Worm (Caenorhabditis elegans) whole organism, young adult: ENCODE measurements around the gene srbc-22.

ENCODE experiments used
- B0261.1 ChIP-seq: sonication (generic microtip); optimal IDR thresholded peaks from 2 replicates; lab custom pipeline; 2016; ENCODE audit warnings: mild to moderate bottlenecking, missing genetic modification characterization, moderate library complexity, missing compliant biosample characterization
- B0336.3 ChIP-seq: fragments of 200-800 bp; sonication (Bioruptor generic); IDR thresholded peaks from 2 replicates; pipeline ENCODE4 v1.3.6; 2022; ENCODE audit warnings: missing genetic modification characterization, missing compliant biosample characterization
- C17E4.6 ChIP-seq: fragments of 200-800 bp; sonication (Bioruptor generic); IDR thresholded peaks from 2 replicates; pipeline ENCODE4 v1.3.6; 2022; ENCODE audit warnings: missing genetic modification reagents, missing genetic modification characterization, missing compliant biosample characterization
- F10E7.11 ChIP-seq: sonication (generic microtip); optimal IDR thresholded peaks from 2 replicates; lab custom pipeline; 2017; ENCODE audit warnings: mild to moderate bottlenecking, missing genetic modification characterization, moderate library complexity, missing compliant biosample characterization
- F22D6.2 ChIP-seq: sonication (generic microtip); optimal IDR thresholded peaks from 2 replicates; lab custom pipeline; 2016; ENCODE audit warnings: mild to moderate bottlenecking, missing genetic modification characterization, missing compliant biosample characterization
- F33H1.4 ChIP-seq: fragments of 200-800 bp; sonication (Bioruptor generic); IDR thresholded peaks from 2 replicates; pipeline ENCODE4 v1.3.6; 2022; ENCODE audit warnings: missing genetic modification reagents, missing genetic modification characterization, missing compliant biosample characterization
- F55B11.4 ChIP-seq: sonication (generic microtip); optimal IDR thresholded peaks from 2 replicates; lab custom pipeline; 2016; ENCODE audit warnings: missing compliant biosample characterization, missing genetic modification characterization, borderline replicate concordance; ENCODE audit not compliant: insufficient read depth
- K12H6.12 ChIP-seq: fragments of 200-800 bp; sonication (Bioruptor generic); optimal IDR thresholded peaks from 2 replicates; lab custom pipeline; 2018; ENCODE audit warnings: mild to moderate bottlenecking, missing genetic modification characterization, missing compliant biosample characterization
- T07F8.4 ChIP-seq: sonication (generic microtip); optimal IDR thresholded peaks from 2 replicates; lab custom pipeline; 2016; ENCODE audit warnings: mild to moderate bottlenecking, missing genetic modification characterization, moderate library complexity, missing compliant biosample characterization
- Y95B8A.8 ChIP-seq: fragments of 200-800 bp; sonication (Bioruptor generic); IDR thresholded peaks from 2 replicates; pipeline ENCODE4 v1.3.6; 2022; ENCODE audit warnings: missing genetic modification reagents, missing genetic modification characterization, missing compliant biosample characterization
- ZK185.1 ChIP-seq: sonication (generic microtip); optimal IDR thresholded peaks from 2 replicates; lab custom pipeline; 2016; ENCODE audit warnings: mild to moderate bottlenecking, missing genetic modification characterization, missing compliant biosample characterization; ENCODE audit not compliant: poor library complexity, severe bottlenecking
- akir-1 ChIP-seq: fragments of 200-800 bp; sonication (Bioruptor generic); optimal IDR thresholded peaks from 2 replicates; lab custom pipeline; 2018; ENCODE audit warnings: mild to moderate bottlenecking, missing genetic modification characterization, moderate library complexity, missing compliant biosample characterization
- ama-1 ChIP-seq, 3 experiments: fragments of 150-350 bp in 1 of 3; sonication (generic microtip) in 2 of 3; optimal IDR thresholded peaks; 2 replicates each; lab custom pipeline; 2014 to 2018; ENCODE audit warnings: missing biosample characterization in 2 of 3, missing genetic modification characterization in 2 of 3, missing genetic modification reagents in 2 of 3
- aptf-2 ChIP-seq: fragments of 200-800 bp; sonication (Bioruptor generic); conservative IDR thresholded peaks from 2 replicates; pipeline ENCODE4 v1.3.6; 2022; ENCODE audit warnings: missing genetic modification reagents, missing genetic modification characterization, missing compliant biosample characterization
- atf-7 ChIP-seq: sonication (generic microtip); optimal IDR thresholded peaks from 2 replicates; lab custom pipeline; 2017; ENCODE audit warnings: mild to moderate bottlenecking, missing genetic modification characterization, missing compliant biosample characterization
- athp-1 ChIP-seq: sonication (generic microtip); optimal IDR thresholded peaks from 2 replicates; lab custom pipeline; 2017; ENCODE audit warnings: mild to moderate bottlenecking, missing genetic modification characterization, missing compliant biosample characterization
- attf-3 ChIP-seq: fragments of 200-800 bp; sonication (Bioruptor generic); conservative IDR thresholded peaks from 2 replicates; pipeline ENCODE4 v1.3.6; 2022; ENCODE audit warnings: missing genetic modification reagents, missing genetic modification characterization, missing compliant biosample characterization
- attf-5 ChIP-seq: fragments of 200-800 bp; sonication (Bioruptor generic); optimal IDR thresholded peaks from 2 replicates; lab custom pipeline; 2018; ENCODE audit warnings: mild to moderate bottlenecking, missing genetic modification characterization, missing compliant biosample characterization
- attf-6 ChIP-seq: fragments of 200-800 bp; sonication (Bioruptor generic); IDR thresholded peaks from 2 replicates; pipeline ENCODE4 v1.3.6; 2022; ENCODE audit warnings: missing genetic modification reagents, missing genetic modification characterization, missing compliant biosample characterization
- bed-1 ChIP-seq: fragments of 200-800 bp; sonication (Bioruptor generic); IDR thresholded peaks from 2 replicates; pipeline ENCODE4 v1.3.6; 2022; ENCODE audit warnings: missing genetic modification reagents, missing genetic modification characterization, missing compliant biosample characterization
- cebp-1 ChIP-seq, 2 experiments: fragments of 200-800 bp in 1 of 2; sonication (Bioruptor generic) in 1 of 2; sonication (generic microtip) in 1 of 2; IDR thresholded peaks in 1 of 2; optimal IDR thresholded peaks in 1 of 2; 2 replicates each; pipeline versions ENCODE4 v1.3.6 to Lab custom; 2017 to 2022; ENCODE audit warnings: missing compliant biosample characterization in 2 of 2, missing genetic modification characterization in 2 of 2, mild to moderate bottlenecking in 1 of 2, missing genetic modification reagents in 1 of 2, moderate library complexity in 1 of 2
- cebp-2 ChIP-seq: fragments of 200-800 bp; sonication (Bioruptor generic); IDR thresholded peaks from 2 replicates; pipeline ENCODE4 v1.3.6; 2022; ENCODE audit warnings: missing genetic modification characterization, missing compliant biosample characterization
- ceh-27 ChIP-seq: fragments of 200-800 bp; sonication (Bioruptor generic); optimal IDR thresholded peaks from 2 replicates; lab custom pipeline; 2018; ENCODE audit warnings: mild to moderate bottlenecking, missing genetic modification characterization, moderate library complexity, missing compliant biosample characterization
- chd-7 ChIP-seq: sonication (generic microtip); optimal IDR thresholded peaks from 2 replicates; lab custom pipeline; 2016; ENCODE audit warnings: mild to moderate bottlenecking, missing genetic modification characterization, moderate library complexity, missing compliant biosample characterization
- dox-1 ChIP-seq: fragments of 200-800 bp; sonication (Bioruptor generic); IDR thresholded peaks from 2 replicates; pipeline ENCODE4 v1.3.6; 2022; ENCODE audit warnings: missing genetic modification reagents, missing genetic modification characterization, missing compliant biosample characterization
- dpff-1 ChIP-seq: sonication (generic microtip); optimal IDR thresholded peaks from 2 replicates; lab custom pipeline; 2017; ENCODE audit warnings: mild to moderate bottlenecking, missing genetic modification characterization, missing compliant biosample characterization
- him-1 ChIP-seq: sonication (generic microtip); optimal IDR thresholded peaks from 2 replicates; lab custom pipeline; 2016; ENCODE audit warnings: missing genotype, missing genetic modification reagents, missing genetic modification characterization, missing compliant biosample characterization
- hmg-20 ChIP-seq: fragments of 200-800 bp; sonication (Bioruptor generic); IDR thresholded peaks from 2 replicates; pipeline ENCODE4 v1.3.6; 2022; ENCODE audit warnings: missing genetic modification reagents, missing genetic modification characterization, missing compliant biosample characterization
- hrde-1 ChIP-seq: sonication (generic microtip); optimal IDR thresholded peaks from 2 replicates; lab custom pipeline; 2016; ENCODE audit warnings: missing genetic modification characterization, mild to moderate bottlenecking, missing compliant biosample characterization, moderate library complexity, missing genotype, missing genetic modification reagents, borderline replicate concordance
- let-607 ChIP-seq, 2 experiments: fragments of 200-800 bp in 1 of 2; sonication (Bioruptor generic) in 1 of 2; sonication (generic microtip) in 1 of 2; optimal IDR thresholded peaks; 2 replicates each; lab custom pipeline; 2016 to 2018; ENCODE audit warnings: mild to moderate bottlenecking in 2 of 2, missing compliant biosample characterization in 2 of 2, missing genetic modification characterization in 2 of 2, moderate library complexity in 2 of 2, missing genotype in 1 of 2
- lin-35 ChIP-seq, 3 experiments: fragments of 150-350 bp in 2 of 3; sonication (generic microtip) in 1 of 3; optimal IDR thresholded peaks; 2 replicates each; lab custom pipeline; 2014 to 2018; ENCODE audit warnings: missing biosample characterization in 3 of 3, missing genetic modification characterization in 3 of 3, missing genetic modification reagents in 3 of 3
- lin-54 ChIP-seq: fragments of 200-800 bp; sonication (Bioruptor generic); optimal IDR thresholded peaks from 2 replicates; lab custom pipeline; 2018; ENCODE audit warnings: mild to moderate bottlenecking, missing genetic modification characterization, missing compliant biosample characterization
- lsl-1 ChIP-seq: fragments of 200-800 bp; sonication (Bioruptor generic); optimal IDR thresholded peaks from 2 replicates; lab custom pipeline; 2018; ENCODE audit warnings: mild to moderate bottlenecking, missing genetic modification characterization, moderate library complexity, missing compliant biosample characterization
- mel-28 ChIP-seq: sonication (generic microtip); optimal IDR thresholded peaks from 2 replicates; lab custom pipeline; 2016; ENCODE audit warnings: borderline replicate concordance, mild to moderate bottlenecking, missing genetic modification characterization, missing compliant biosample characterization
- mes-4 ChIP-seq: sonication (generic microtip); optimal IDR thresholded peaks from 2 replicates; lab custom pipeline; 2016; ENCODE audit warnings: missing genotype, missing genetic modification characterization, missing compliant biosample characterization
- nhr-179 ChIP-seq: sonication (generic microtip); optimal IDR thresholded peaks from 2 replicates; lab custom pipeline; 2016; ENCODE audit warnings: mild to moderate bottlenecking, missing genetic modification characterization, missing compliant biosample characterization
- nhr-80 ChIP-seq: sonication (generic microtip); optimal IDR thresholded peaks from 2 replicates; lab custom pipeline; 2016; ENCODE audit warnings: missing genetic modification characterization, missing compliant biosample characterization
- pha-4 ChIP-seq: fragments of 150-350 bp; sonication (generic microtip); optimal IDR thresholded peaks from 2 replicates; lab custom pipeline; 2014; ENCODE audit warnings: missing biosample characterization, missing genetic modification reagents, missing genetic modification characterization
- rcor-1 ChIP-seq: fragments of 200-800 bp; sonication (Bioruptor generic); IDR thresholded peaks from 2 replicates; pipeline ENCODE4 v1.3.6; 2022; ENCODE audit warnings: missing genetic modification reagents, missing genetic modification characterization, missing compliant biosample characterization
- rpc-1 ChIP-seq, 2 experiments: fragments of 150-350 bp in 1 of 2; sonication (generic microtip) in 1 of 2; optimal IDR thresholded peaks; 2 replicates each; lab custom pipeline; 2014 to 2018; ENCODE audit warnings: missing biosample characterization in 1 of 2, missing genetic modification characterization in 1 of 2, missing genetic modification reagents in 1 of 2, missing genotype in 1 of 2
- sea-2 ChIP-seq: fragments of 200-800 bp; sonication (Bioruptor generic); IDR thresholded peaks from 2 replicates; pipeline ENCODE4 v1.3.6; 2022; ENCODE audit warnings: missing genetic modification characterization, missing compliant biosample characterization
- snpc-3.4 ChIP-seq: sonication (generic microtip); optimal IDR thresholded peaks from 2 replicates; lab custom pipeline; 2017; ENCODE audit warnings: missing genetic modification characterization, mild to moderate bottlenecking, missing compliant biosample characterization, antibody characterized with exemption, moderate library complexity, missing genotype, missing genetic modification reagents
- snpc-4 ChIP-seq, 5 experiments: fragments of 150-350 bp in 1 of 5; sonication (generic microtip) in 4 of 5; optimal IDR thresholded peaks; 2 replicates each; lab custom pipeline; 2014 to 2018; ENCODE audit warnings: missing genetic modification characterization in 5 of 5, missing biosample characterization in 3 of 5, antibody characterized with exemption in 2 of 5, mild to moderate bottlenecking in 2 of 5, missing compliant biosample characterization in 2 of 5, missing genotype in 2 of 5, moderate library complexity in 2 of 5, missing genetic modification reagents in 1 of 5
- tbp1 ChIP-seq: fragments of 200-800 bp; sonication (Bioruptor generic); optimal IDR thresholded peaks from 2 replicates; lab custom pipeline; 2018; ENCODE audit warnings: mild to moderate bottlenecking, missing genetic modification characterization, missing compliant biosample characterization
- unc-130 ChIP-seq: sonication (generic microtip); optimal IDR thresholded peaks from 2 replicates; lab custom pipeline; 2016; ENCODE audit warnings: missing genetic modification reagents, missing genetic modification characterization, missing compliant biosample characterization

The srbc-22 gene

ce11 chrV:2126996-2127585 is 29.8 kb upstream of the srbc-22 start, which contains the start of gene ldp-1 (continued):
- no peak for TF ChIP-seq Y95B8A.8
- peak; percentile 76 for TF ChIP-seq unc-130
- 0 out of 2 replicates have a peak, but pooled peaks have one; percentile 58 for TF ChIP-seq aptf-2
- no peak for TF ChIP-seq snpc-3.4 (tag; lab: Kevin White, UChicago)
- TF ChIP-seq B0336.3 (GFP tag; lab: Robert Waterston, UW) = 0 out of 2 replicates have a peak, but pooled peaks have one; percentile 39
- no peak for TF ChIP-seq mel-28 (tag; lab: Kevin White, UChicago)
- peak; percentile 79 for TF ChIP-seq lin-54 (GFP tag; lab: Kevin White, UChicago)
- peak; percentile 43; the same call in 1 of the 2 replicates for TF ChIP-seq dox-1
- TF ChIP-seq rcor-1 (GFP tag; lab: Robert Waterston, UW) = peak; percentile 46; the same call in 1 of the 2 replicates
- TF ChIP-seq T07F8.4 (tag; lab: Kevin White, UChicago) = no peak
- TF ChIP-seq mes-4 (tag; lab: Kevin White, UChicago) = no peak
- TF ChIP-seq attf-6 (GFP tag; lab: Robert Waterston, UW) = no peak
- TF ChIP-seq F33H1.4 = peak; percentile 27
- no peak for TF ChIP-seq B0261.1 (tag; lab: Kevin White, UChicago)
- no peak for TF ChIP-seq F55B11.4 (tag; lab: Kevin White, UChicago)
- TF ChIP-seq bed-1 (GFP tag; lab: Robert Waterston, UW) = 0 out of 2 replicates have a peak, but pooled peaks have one; percentile 32
- no peak for TF ChIP-seq nhr-80
- TF ChIP-seq attf-5 (GFP tag; lab: Kevin White, UChicago) = no peak
- no peak for TF ChIP-seq chd-7 (tag; lab: Kevin White, UChicago)
- TF ChIP-seq rpc-1 (optimal IDR thresholded peaks at IDR 0.05; lab: Kevin White, UChicago) = no peak
- no peak for TF ChIP-seq rpc-1 (tag; optimal IDR thresholded peaks at IDR 0.05; lab: Kevin White, UChicago)
- no peak for TF ChIP-seq attf-3 (GFP tag; lab: Robert Waterston, UW)
- no peak for TF ChIP-seq him-1 (tag; lab: Kevin White, UChicago)
- peak; percentile 7 for TF ChIP-seq lsl-1 (GFP tag; lab: Kevin White, UChicago)
- no peak for TF ChIP-seq cebp-1 (GFP tag; IDR thresholded peaks at IDR 0.05; lab: Robert Waterston, UW)
- TF ChIP-seq cebp-1 (tag; optimal IDR thresholded peaks at IDR 0.05; lab: Kevin White, UChicago) = peak; percentile 24
- TF ChIP-seq hmg-20 = no peak
- TF ChIP-seq cebp-2 = no peak
- TF ChIP-seq tbp1 = no peak
- peak; percentile 85 for TF ChIP-seq ZK185.1 (tag; lab: Kevin White, UChicago)
- no peak for TF ChIP-seq nhr-179 (tag; lab: Kevin White, UChicago)
- no peak for TF ChIP-seq F10E7.11 (tag; lab: Kevin White, UChicago)
- no peak for TF ChIP-seq C17E4.6 (GFP tag; lab: Robert Waterston, UW)
- no peak for TF ChIP-seq pha-4 (tag; lab: Kevin White, UChicago)
- no peak for TF ChIP-seq akir-1 (GFP tag; lab: Kevin White, UChicago)
- no peak for TF ChIP-seq let-607 (tag; optimal IDR thresholded peaks at IDR 0.05; lab: Kevin White, UChicago)
- TF ChIP-seq athp-1 (tag; lab: Kevin White, UChicago) = no peak
- no peak for TF ChIP-seq atf-7
- TF ChIP-seq F22D6.2 (tag; lab: Kevin White, UChicago) = peak; percentile 60
- TF ChIP-seq sea-2 (GFP tag; lab: Robert Waterston, UW) = no peak
- no peak for TF ChIP-seq hrde-1 (tag; lab: Kevin White, UChicago)
- TF ChIP-seq ama-1 (optimal IDR thresholded peaks at IDR 0.05; lab: Kevin White, UChicago) = no peak
- TF ChIP-seq ama-1 (GFP tag; optimal IDR thresholded peaks at IDR 0.05; lab: Kevin White, UChicago) = no peak
- no peak for TF ChIP-seq K12H6.12 (tag; lab: Kevin White, UChicago)
- TF ChIP-seq snpc-4 (GFP tag; optimal IDR thresholded peaks at IDR 0.05; lab: Kevin White, UChicago) = no peak
- peak in 3 of 4 experiments; percentile 16 to 28 (median 26) for TF ChIP-seq snpc-4 (tag; optimal IDR thresholded peaks at IDR 0.05; lab: Kevin White, UChicago)
- no peak for TF ChIP-seq dpff-1
- TF ChIP-seq lin-35 (GFP tag; optimal IDR thresholded peaks at IDR 0.05; lab: Kevin White, UChicago) = peak; percentile 10 to 81 (median 34)
- peak; percentile 47 for TF ChIP-seq ceh-27 (GFP tag; lab: Kevin White, UChicago)
